Worm (Caenorhabditis elegans) whole organism, L3 larva: ENCODE results near the gene pfn-3.

Source experiments
- R02D3.7 ChIP-seq: fragments of 150-350 bp; optimal IDR thresholded peaks from 2 replicates; lab custom pipeline; 2014; ENCODE audit warnings: missing biosample characterization, missing genetic modification characterization
- ZK546.5 ChIP-seq: sonication (generic microtip); optimal IDR thresholded peaks from 2 replicates; lab custom pipeline; 2017; ENCODE audit warnings: missing biosample characterization, missing genetic modification characterization
- aly-2 ChIP-seq: fragments of 150-350 bp; optimal IDR thresholded peaks from 2 replicates; lab custom pipeline; 2014; ENCODE audit warnings: missing biosample characterization, missing genetic modification characterization
- ama-1 ChIP-seq: fragments of 150-350 bp; optimal IDR thresholded peaks from 2 replicates; lab custom pipeline; 2018
- ceh-82 ChIP-seq: fragments of 150-350 bp; optimal IDR thresholded peaks from 2 replicates; lab custom pipeline; 2014; ENCODE audit warnings: missing biosample characterization, missing genetic modification characterization
- ceh-9 ChIP-seq: sonication (generic microtip); optimal IDR thresholded peaks from 2 replicates; lab custom pipeline; 2018; ENCODE audit warnings: missing biosample characterization, missing genetic modification characterization
- daf-12 ChIP-seq: fragments of 150-350 bp; optimal IDR thresholded peaks from 2 replicates; lab custom pipeline; 2014; ENCODE audit warnings: missing biosample characterization, missing genetic modification reagents, missing genetic modification characterization
- egl-27 ChIP-seq: sonication (generic microtip); optimal IDR thresholded peaks from 4 replicates; lab custom pipeline; 2017; ENCODE audit warnings: missing biosample characterization, missing genetic modification reagents, missing genetic modification characterization
- egl-5 ChIP-seq: fragments of 150-350 bp; optimal IDR thresholded peaks from 2 replicates; lab custom pipeline; 2017; ENCODE audit warnings: missing biosample characterization, missing genetic modification reagents, missing genetic modification characterization, inconsistent platforms
- elt-1 ChIP-seq: fragments of 150-350 bp; optimal IDR thresholded peaks from 2 replicates; lab custom pipeline; 2014; ENCODE audit warnings: missing biosample characterization, missing genetic modification characterization
- elt-2 ChIP-seq: sonication (generic microtip); optimal IDR thresholded peaks from 2 replicates; lab custom pipeline; 2016; ENCODE audit warnings: missing genetic modification reagents, mild to moderate bottlenecking, missing genetic modification characterization, missing compliant biosample characterization
- elt-3 ChIP-seq, 3 experiments: fragments of 150-350 bp in 1 of 3; sonication (generic microtip) in 2 of 3; optimal IDR thresholded peaks; 2 replicates in 2 of 3; 4 replicates in 1 of 3; lab custom pipeline; 2014 to 2017; ENCODE audit warnings: missing biosample characterization in 3 of 3, missing genetic modification characterization in 3 of 3
- eor-1 ChIP-seq, 2 experiments: fragments of 150-350 bp; optimal IDR thresholded peaks; 2 replicates each; lab custom pipeline; 2014 to 2018; ENCODE audit warnings: missing biosample characterization in 2 of 2, missing genetic modification characterization in 2 of 2
- fkh-10 ChIP-seq: sonication (generic microtip); optimal IDR thresholded peaks from 2 replicates; lab custom pipeline; 2017; ENCODE audit warnings: missing biosample characterization, missing genetic modification reagents, missing genetic modification characterization
- fkh-2 ChIP-seq: fragments of 150-350 bp; optimal IDR thresholded peaks from 2 replicates; lab custom pipeline; 2014; ENCODE audit warnings: missing biosample characterization, missing genetic modification reagents, missing genetic modification characterization
- fos-1 ChIP-seq: fragments of 150-350 bp; optimal IDR thresholded peaks from 2 replicates; lab custom pipeline; 2014; ENCODE audit warnings: missing biosample characterization, missing genetic modification characterization
- hmg-11 ChIP-seq: sonication (generic microtip); optimal IDR thresholded peaks from 2 replicates; lab custom pipeline; 2016; ENCODE audit warnings: missing genetic modification characterization, missing compliant biosample characterization
- jun-1 ChIP-seq: fragments of 150-350 bp; optimal IDR thresholded peaks from 2 replicates; lab custom pipeline; 2014; ENCODE audit warnings: missing biosample characterization, missing genetic modification reagents, missing genetic modification characterization
- lin-15B ChIP-seq: fragments of 150-350 bp; optimal IDR thresholded peaks from 2 replicates; lab custom pipeline; 2014; ENCODE audit warnings: missing biosample characterization, missing genetic modification characterization
- lin-39 ChIP-seq: fragments of 150-350 bp; optimal IDR thresholded peaks from 2 replicates; lab custom pipeline; 2018; ENCODE audit warnings: missing biosample characterization, missing genetic modification reagents, missing genetic modification characterization
- lsy-12 ChIP-seq: sonication (generic microtip); optimal IDR thresholded peaks from 2 replicates; lab custom pipeline; 2016; ENCODE audit warnings: mild to moderate bottlenecking, missing genetic modification characterization, missing compliant biosample characterization
- nfya-1 ChIP-seq: sonication (generic microtip); optimal IDR thresholded peaks from 2 replicates; lab custom pipeline; 2017; ENCODE audit warnings: missing genetic modification characterization, mild to moderate bottlenecking, missing compliant biosample characterization, antibody characterized with exemption, moderate library complexity; ENCODE audit not compliant: insufficient read depth
- nhr-11 ChIP-seq: fragments of 150-350 bp; optimal IDR thresholded peaks from 2 replicates; lab custom pipeline; 2014; ENCODE audit warnings: missing biosample characterization, missing genetic modification characterization
- nhr-12 ChIP-seq: fragments of 150-350 bp; optimal IDR thresholded peaks from 2 replicates; lab custom pipeline; 2014; ENCODE audit warnings: missing biosample characterization, missing genetic modification characterization
- nhr-23 ChIP-seq: fragments of 150-350 bp; optimal IDR thresholded peaks from 2 replicates; lab custom pipeline; 2014; ENCODE audit warnings: missing biosample characterization, missing genetic modification reagents, missing genetic modification characterization
- nhr-237 ChIP-seq: fragments of 150-350 bp; optimal IDR thresholded peaks from 2 replicates; lab custom pipeline; 2014; ENCODE audit warnings: missing biosample characterization, missing genetic modification characterization
- nhr-25 ChIP-seq: sonication (generic microtip); optimal IDR thresholded peaks from 2 replicates; lab custom pipeline; 2017; ENCODE audit warnings: missing biosample characterization, missing genetic modification characterization
- nhr-28 ChIP-seq: fragments of 150-350 bp; optimal IDR thresholded peaks from 2 replicates; lab custom pipeline; 2014; ENCODE audit warnings: missing biosample characterization, missing genetic modification characterization
- nhr-43 ChIP-seq: sonication (generic microtip); optimal IDR thresholded peaks from 2 replicates; lab custom pipeline; 2016; ENCODE audit warnings: mild to moderate bottlenecking, missing genetic modification characterization, missing compliant biosample characterization; ENCODE audit not compliant: poor library complexity, severe bottlenecking
- nhr-67 ChIP-seq: fragments of 150-350 bp; optimal IDR thresholded peaks from 2 replicates; lab custom pipeline; 2014; ENCODE audit warnings: missing biosample characterization, missing genetic modification characterization
- nhr-76 ChIP-seq: fragments of 150-350 bp; sonication (generic microtip); optimal IDR thresholded peaks from 5 replicates; lab custom pipeline; 2014; ENCODE audit warnings: missing biosample characterization, missing genetic modification characterization
- nhr-77 ChIP-seq: fragments of 150-350 bp; optimal IDR thresholded peaks from 2 replicates; lab custom pipeline; 2014; ENCODE audit warnings: missing biosample characterization, missing genetic modification characterization
- pha-4 ChIP-seq: fragments of 150-350 bp; optimal IDR thresholded peaks from 2 replicates; lab custom pipeline; 2014; ENCODE audit warnings: missing biosample characterization, missing genetic modification reagents, missing genetic modification characterization
- pqm-1 ChIP-seq: fragments of 150-350 bp; optimal IDR thresholded peaks from 2 replicates; lab custom pipeline; 2017; ENCODE audit warnings: missing biosample characterization, missing genetic modification characterization, inconsistent platforms
- sea-2 ChIP-seq: fragments of 150-350 bp; sonication (generic microtip); optimal IDR thresholded peaks from 4 replicates; lab custom pipeline; 2014; ENCODE audit warnings: missing biosample characterization, missing genetic modification reagents, missing genetic modification characterization
- skn-1 ChIP-seq: fragments of 150-350 bp; optimal IDR thresholded peaks from 2 replicates; lab custom pipeline; 2014; ENCODE audit warnings: missing biosample characterization, missing genetic modification characterization
- snpc-4 ChIP-seq: fragments of 150-350 bp; optimal IDR thresholded peaks from 2 replicates; lab custom pipeline; 2014; ENCODE audit warnings: missing biosample characterization, missing genetic modification characterization
- tbx-2 ChIP-seq: sonication (generic microtip); optimal IDR thresholded peaks from 2 replicates; lab custom pipeline; 2016; ENCODE audit warnings: mild to moderate bottlenecking, missing genetic modification characterization, missing compliant biosample characterization
- unc-39 ChIP-seq: sonication (generic microtip); optimal IDR thresholded peaks from 4 replicates; lab custom pipeline; 2017; ENCODE audit warnings: missing biosample characterization, missing genetic modification characterization
- unc-62 ChIP-seq: fragments of 150-350 bp; sonication (generic microtip); optimal IDR thresholded peaks from 4 replicates; lab custom pipeline; 2014; ENCODE audit warnings: missing biosample characterization, missing genetic modification reagents, missing genetic modification characterization
- zag-1 ChIP-seq: fragments of 150-350 bp; optimal IDR thresholded peaks from 2 replicates; lab custom pipeline; 2014; ENCODE audit warnings: missing biosample characterization, missing genetic modification characterization
- ztf-11 ChIP-seq: fragments of 150-350 bp; optimal IDR thresholded peaks from 2 replicates; lab custom pipeline; 2014; ENCODE audit warnings: missing biosample characterization, missing genetic modification characterization

pfn-3 gene

ce11 chrX:1123471-1123870 lies 43.0 kb upstream of the pfn-3 start:
- TF ChIP-seq nhr-25 (tag; lab: Kevin White, UChicago), result peak; percentile 3
- no peak for TF ChIP-seq fos-1 (tag; lab: Kevin White, UChicago)
- TF ChIP-seq, all 47 proteins: peak for 1

ce11 chrX:1122198-1122597 lies 41.7 kb upstream of the pfn-3 start:
- TF ChIP-seq elt-3 (tag; optimal IDR thresholded peaks at IDR 0.05; lab: Kevin White, UChicago) (no peak), unc-39 (no peak), nhr-25 (tag; lab: Kevin White, UChicago) (peak; percentile 14), jun-1 (no peak), fos-1 (tag; lab: Kevin White, UChicago) (no peak), nfya-1 (tag; lab: Kevin White, UChicago) (peak; percentile 61), nhr-77 (tag; lab: Kevin White, UChicago) (no peak), fkh-2 (tag; lab: Kevin White, UChicago) (no peak), lin-39 (peak; percentile 28), skn-1 (no peak), nhr-23 (tag; lab: Kevin White, UChicago) (no peak), eor-1 (tag; optimal IDR thresholded peaks at IDR 0.05; lab: Kevin White, UChicago) (no peak), fkh-10 (no peak), snpc-4 (tag; lab: Kevin White, UChicago) (no peak), zag-1 (tag; lab: Kevin White, UChicago) (no peak), nhr-12 (no peak), egl-5 (peak; percentile 64), hmg-11 (no peak), pqm-1 (no peak), egl-27 (tag; lab: Kevin White, UChicago) (no peak), unc-62 (GFP tag; lab: Kevin White, UChicago) (peak; percentile 18), elt-1 (peak; percentile 87), daf-12 (tag; lab: Kevin White, UChicago) (no peak), ZK546.5 (tag; lab: Kevin White, UChicago) (no peak), nhr-11 (no peak), ceh-9 (no peak), nhr-237 (tag; lab: Kevin White, UChicago) (no peak), ama-1 (lab: Kevin White, UChicago) (peak; percentile 7)

- TF ChIP-seq aly-2 (tag; lab: Kevin White, UChicago), result no peak
- no peak for TF ChIP-seq ceh-9
- no peak for TF ChIP-seq egl-5
- TF ChIP-seq lin-15B, result no peak
- no peak for TF ChIP-seq nhr-67 (tag; lab: Kevin White, UChicago)
- no peak for TF ChIP-seq ztf-11 (tag; lab: Kevin White, UChicago)
- no peak for TF ChIP-seq elt-3 (tag; optimal IDR thresholded peaks at IDR 0.05; lab: Kevin White, UChicago)
- no peak for TF ChIP-seq tbx-2 (tag; lab: Kevin White, UChicago)
Observed at ce11 chrX:1121575-1121974, 41.1 kb upstream of the pfn-3 start.

- no peak for TF ChIP-seq nhr-67 (tag; lab: Kevin White, UChicago)
- no peak for TF ChIP-seq ama-1 (lab: Kevin White, UChicago)
- TF ChIP-seq egl-5, result peak; percentile 21
- no peak for TF ChIP-seq zag-1 (tag; lab: Kevin White, UChicago)
- TF ChIP-seq fkh-2 (tag; lab: Kevin White, UChicago), result no peak
- no peak for TF ChIP-seq ZK546.5 (tag; lab: Kevin White, UChicago)
- no peak for TF ChIP-seq daf-12 (tag; lab: Kevin White, UChicago)
- TF ChIP-seq hmg-11, result peak; percentile 40
- TF ChIP-seq jun-1, result no peak
- TF ChIP-seq nhr-11, result no peak
- TF ChIP-seq lin-39, result peak; percentile 29
- TF ChIP-seq nfya-1 (tag; lab: Kevin White, UChicago), result peak; percentile 55
- TF ChIP-seq nhr-43 (tag; lab: Kevin White, UChicago), result no peak
Observed at ce11 chrX:1120326-1120725, 39.9 kb upstream of the pfn-3 start.

- TF ChIP-seq skn-1 (no peak), nhr-76 (no peak), fkh-2 (tag; lab: Kevin White, UChicago) (no peak), snpc-4 (tag; lab: Kevin White, UChicago) (no peak), pha-4 (no peak), nhr-25 (tag; lab: Kevin White, UChicago) (no peak), elt-2 (tag; lab: Kevin White, UChicago) (no peak), sea-2 (GFP tag; lab: Kevin White, UChicago) (no peak), zag-1 (tag; lab: Kevin White, UChicago) (no peak), nhr-23 (tag; lab: Kevin White, UChicago) (no peak), ceh-82 (tag; lab: Kevin White, UChicago) (no peak), eor-1 (tag; optimal IDR thresholded peaks at IDR 0.05; lab: Kevin White, UChicago) (no peak), egl-27 (tag; lab: Kevin White, UChicago) (no peak), nhr-28 (tag; lab: Kevin White, UChicago) (no peak), R02D3.7 (tag; lab: Kevin White, UChicago) (no peak), lsy-12 (tag; lab: Kevin White, UChicago) (no peak), nhr-12 (no peak), nhr-43 (tag; lab: Kevin White, UChicago) (no peak), nhr-237 (tag; lab: Kevin White, UChicago) (no peak)
Observed at ce11 chrX:1119305-1119704, 38.9 kb upstream of the pfn-3 start, which contains the start of gene C05D9.7. TSS of gene C05D9.7 (minus strand) at chrX:1119405.
